Fruit fly (Drosophila melanogaster) whole organism, wandering third instar larva: Measurements from ENCODE around the gene CG7878.

Experiments
- CG9705 ChIP-seq: fragments of 200-800 bp; sonication (Bioruptor generic); optimal IDR thresholded peaks from 2 replicates; lab custom pipeline; 2018; ENCODE audit warnings: missing biosample characterization, mild to moderate bottlenecking, missing genetic modification characterization
- Dfd ChIP-seq: fragments of >200 bp; optimal IDR thresholded peaks from 2 replicates; lab custom pipeline; 2017; ENCODE audit warnings: missing biosample characterization, missing genetic modification characterization
- Dif ChIP-seq: fragments of 200-275, 200-300 bp; sonication (Bioruptor generic); optimal IDR thresholded peaks from 2 replicates; lab custom pipeline; 2018; ENCODE audit warnings: missing biosample characterization, missing genetic modification characterization; ENCODE audit not compliant: partially characterized antibody
- GATAd ChIP-seq: sonication (Bioruptor generic); optimal IDR thresholded peaks from 2 replicates; lab custom pipeline; 2016; ENCODE audit warnings: missing biosample characterization, missing genetic modification characterization
- HLH106 ChIP-seq: fragments of 200-800 bp; optimal IDR thresholded peaks from 3 replicates; lab custom pipeline; 2019; ENCODE audit warnings: missing biosample characterization, mild to moderate bottlenecking, missing genetic modification characterization, moderate library complexity
- Hnf4 ChIP-seq: fragments of 200-800 bp; sonication (Bioruptor generic); optimal IDR thresholded peaks from 2 replicates; lab custom pipeline; 2016; ENCODE audit warnings: missing biosample characterization, mild to moderate bottlenecking, missing genetic modification characterization
- Hr83 ChIP-seq: fragments of 200-300 bp; sonication (Bioruptor generic); optimal IDR thresholded peaks from 2 replicates; lab custom pipeline; 2016; ENCODE audit warnings: missing biosample characterization, mild to moderate bottlenecking, missing genetic modification characterization, moderate library complexity; ENCODE audit not compliant: poor library complexity, severe bottlenecking
- Jra ChIP-seq: sonication (Bioruptor generic); optimal IDR thresholded peaks from 2 replicates; lab custom pipeline; 2016; ENCODE audit warnings: missing biosample characterization, missing genetic modification characterization
- Mio ChIP-seq: sonication (Bioruptor generic); optimal IDR thresholded peaks from 2 replicates; lab custom pipeline; 2016; ENCODE audit warnings: missing biosample characterization, missing genetic modification characterization
- Myc ChIP-seq: fragments of >200 bp; optimal IDR thresholded peaks from 2 replicates; lab custom pipeline; 2017
- N ChIP-seq: fragments of >200 bp; optimal IDR thresholded peaks from 2 replicates; lab custom pipeline; 2018; ENCODE audit warnings: missing biosample characterization, missing external identifiers, missing genetic modification characterization
- OdsH ChIP-seq: fragments of 200-800 bp; sonication (Bioruptor generic); optimal IDR thresholded peaks from 2 replicates; lab custom pipeline; 2016; ENCODE audit warnings: missing biosample characterization, mild to moderate bottlenecking, missing genetic modification characterization
- Rel ChIP-seq, 2 experiments: fragments of 200-800 bp; sonication (Bioruptor generic) in 1 of 2; optimal IDR thresholded peaks; 2 replicates in 1 of 2; 3 replicates in 1 of 2; lab custom pipeline; 2016 to 2019; ENCODE audit warnings: mild to moderate bottlenecking in 2 of 2, missing biosample characterization in 2 of 2, missing genetic modification characterization in 2 of 2, moderate library complexity in 1 of 2
- Sp1 ChIP-seq: fragments of 200-800 bp; sonication (Bioruptor generic); optimal IDR thresholded peaks from 3 replicates; lab custom pipeline; 2019; ENCODE audit warnings: missing biosample characterization, mild to moderate bottlenecking, missing genetic modification characterization, moderate library complexity
- Vsx2 ChIP-seq: fragments of 200-300, 225-300 bp; sonication (Bioruptor generic); optimal IDR thresholded peaks from 2 replicates; lab custom pipeline; 2018; ENCODE audit warnings: missing biosample characterization, missing genetic modification characterization; ENCODE audit not compliant: partially characterized antibody
- br ChIP-seq: fragments of 200-800 bp; sonication (Bioruptor generic); optimal IDR thresholded peaks from 2 replicates; lab custom pipeline; 2016; ENCODE audit warnings: missing biosample characterization, missing genetic modification characterization
- brk ChIP-seq: fragments of 200-800 bp; sonication (Bioruptor generic); optimal IDR thresholded peaks from 2 replicates; lab custom pipeline; 2016; ENCODE audit warnings: missing biosample characterization, mild to moderate bottlenecking, missing genetic modification characterization
- dl ChIP-seq, 2 experiments: fragments of 175-275, 200-275 bp in 1 of 2; fragments of 200-275 bp in 1 of 2; sonication (Bioruptor generic); optimal IDR thresholded peaks; lab custom pipeline; 2018; ENCODE audit warnings: mild to moderate bottlenecking in 2 of 2, missing biosample characterization in 2 of 2, missing genetic modification characterization in 2 of 2, moderate library complexity in 2 of 2; ENCODE audit not compliant: partially characterized antibody in 2 of 2, insufficient read depth in 1 of 2
- dmrt93B ChIP-seq: fragments of 200-800 bp; sonication (Bioruptor generic); optimal IDR thresholded peaks from 2 replicates; lab custom pipeline; 2018; ENCODE audit warnings: missing biosample characterization, mild to moderate bottlenecking, missing genetic modification characterization
- dsf ChIP-seq: sonication (Bioruptor generic); optimal IDR thresholded peaks from 2 replicates; lab custom pipeline; 2016; ENCODE audit warnings: missing biosample characterization, missing genetic modification characterization, borderline replicate concordance
- ey ChIP-seq: fragments of 200-800 bp; sonication (Bioruptor generic); optimal IDR thresholded peaks from 2 replicates; lab custom pipeline; 2016; ENCODE audit warnings: missing biosample characterization, missing genetic modification characterization
- foxo ChIP-seq, 2 experiments: fragments of 200-800 bp; sonication (Bioruptor generic); optimal IDR thresholded peaks; 2 replicates in 1 of 2; 3 replicates in 1 of 2; lab custom pipeline; 2016 to 2017; ENCODE audit warnings: missing biosample characterization in 2 of 2, missing genetic modification characterization in 2 of 2
- fru ChIP-seq: fragments of 200-800 bp; sonication (Bioruptor generic); optimal IDR thresholded peaks from 3 replicates; lab custom pipeline; 2016; ENCODE audit warnings: missing biosample characterization, mild to moderate bottlenecking, missing genetic modification characterization
- h ChIP-seq: fragments of 200-800 bp; sonication (Bioruptor generic); optimal IDR thresholded peaks from 3 replicates; lab custom pipeline; 2016; ENCODE audit warnings: missing biosample characterization, mild to moderate bottlenecking, missing genetic modification characterization
- jim ChIP-seq: fragments of 175-275, 200-325 bp; sonication (Bioruptor generic); optimal IDR thresholded peaks from 2 replicates; lab custom pipeline; 2016; ENCODE audit warnings: missing biosample characterization, mild to moderate bottlenecking, missing genetic modification characterization
- lola ChIP-seq: fragments of >200 bp; optimal IDR thresholded peaks from 2 replicates; lab custom pipeline; 2017; ENCODE audit warnings: missing biosample characterization, missing genetic modification characterization
- psq ChIP-seq: fragments of 200-800 bp; sonication (Bioruptor generic); optimal IDR thresholded peaks from 3 replicates; lab custom pipeline; 2017; ENCODE audit warnings: missing biosample characterization, mild to moderate bottlenecking, missing genetic modification characterization, moderate library complexity
- rgr ChIP-seq: fragments of 200-800 bp; sonication (Bioruptor generic); optimal IDR thresholded peaks from 3 replicates; lab custom pipeline; 2016; ENCODE audit warnings: missing biosample characterization, mild to moderate bottlenecking, missing genetic modification characterization
- sage ChIP-seq: fragments of 200-800 bp; sonication (Bioruptor generic); optimal IDR thresholded peaks from 2 replicates; lab custom pipeline; 2016; ENCODE audit warnings: missing biosample characterization, mild to moderate bottlenecking, missing genetic modification characterization
- sv ChIP-seq: fragments of 200-800 bp; sonication (Bioruptor generic); optimal IDR thresholded peaks from 3 replicates; lab custom pipeline; 2016; ENCODE audit warnings: missing biosample characterization, missing genetic modification characterization
- tai ChIP-seq: sonication (Bioruptor generic); optimal IDR thresholded peaks from 2 replicates; lab custom pipeline; 2016; ENCODE audit warnings: missing biosample characterization, missing genetic modification characterization
- usp ChIP-seq: fragments of >200 bp; optimal IDR thresholded peaks from 2 replicates; lab custom pipeline; 2017; ENCODE audit warnings: missing biosample characterization, missing genetic modification characterization
- woc ChIP-seq: sonication (Bioruptor generic); optimal IDR thresholded peaks from 2 replicates; lab custom pipeline; 2016; ENCODE audit warnings: missing biosample characterization, mild to moderate bottlenecking, missing genetic modification characterization

CG7878 gene

DNA sequence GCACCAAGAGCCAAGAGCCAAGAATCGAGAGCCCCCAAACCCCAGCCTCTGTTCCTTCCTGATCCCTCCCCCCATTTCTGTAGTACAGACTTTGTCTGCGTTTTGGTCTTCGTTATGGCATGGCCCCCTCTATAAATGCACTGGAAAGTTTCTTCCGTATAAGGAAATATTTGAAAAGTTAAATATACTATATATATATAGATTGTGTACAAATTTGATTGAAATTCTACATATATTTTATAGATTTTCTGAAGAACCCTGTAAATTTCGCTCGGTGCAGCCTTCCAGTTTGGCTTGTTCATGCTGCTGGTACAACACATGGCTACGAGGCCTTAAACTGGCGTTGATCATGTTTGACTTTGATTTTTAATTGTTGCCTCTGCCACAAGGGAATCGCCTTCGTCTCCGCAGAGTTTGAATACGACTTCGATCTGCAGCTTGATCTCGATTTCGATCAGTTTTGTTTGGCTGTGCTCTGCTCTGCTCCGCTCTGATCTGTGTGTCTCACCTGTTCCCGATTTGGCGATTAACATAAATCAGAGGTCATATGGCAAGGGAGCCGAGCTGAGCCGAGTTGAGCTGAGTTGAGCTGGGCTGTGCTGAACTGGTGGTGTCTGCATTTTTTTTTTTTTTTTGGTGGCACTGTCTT lies 31.6 kb downstream of the CG7878 start:
- no peak for TF ChIP-seq CG9705 (GFP tag; lab: Kevin White, UChicago)
- TF ChIP-seq Sp1 = peak; percentile 73
- TF ChIP-seq ey = peak; percentile 46
- TF ChIP-seq sage (GFP tag; lab: Kevin White, UChicago) = peak; percentile 66
- TF ChIP-seq tai (GFP tag; lab: Kevin White, UChicago) = peak; percentile 16
- peak; percentile 49 for TF ChIP-seq woc (GFP tag; lab: Kevin White, UChicago)
- peak; percentile 55 for TF ChIP-seq dmrt93B (GFP tag; lab: Kevin White, UChicago)
- TF ChIP-seq Rel (GFP tag; optimal IDR thresholded peaks at IDR 0.05; lab: Kevin White, UChicago) = peak; percentile 32
- no peak for TF ChIP-seq Rel (tag; optimal IDR thresholded peaks at IDR 0.05; lab: Kevin White, UChicago)
- TF ChIP-seq Mio = no peak
- TF ChIP-seq psq (GFP tag; lab: Kevin White, UChicago) = peak; percentile 79
- no peak for TF ChIP-seq Hr83 (GFP tag; lab: Kevin White, UChicago)
- TF ChIP-seq Hnf4 = peak; percentile 65
- peak; percentile 69 for TF ChIP-seq fru
- TF ChIP-seq HLH106 (tag; lab: Kevin White, UChicago) = peak; percentile 78
- TF ChIP-seq h (GFP tag; lab: Kevin White, UChicago) = peak; percentile 73
- no peak for TF ChIP-seq dsf (GFP tag; lab: Kevin White, UChicago)
- peak; percentile 80 for TF ChIP-seq OdsH (GFP tag; lab: Kevin White, UChicago)
- TF ChIP-seq GATAd (GFP tag; lab: Kevin White, UChicago) = no peak
- no peak for TF ChIP-seq sv (GFP tag; lab: Kevin White, UChicago)
- TF ChIP-seq foxo (GFP tag; optimal IDR thresholded peaks at IDR 0.05; lab: Kevin White, UChicago) = peak in 1 of 2 experiments; percentile 81
- peak; percentile 9 for TF ChIP-seq br
- peak; percentile 78 for TF ChIP-seq rgr
- TF ChIP-seq brk (GFP tag; lab: Kevin White, UChicago) = peak; percentile 87
- no peak for TF ChIP-seq usp (GFP tag; lab: Kevin White, UChicago)
- TF ChIP-seq Myc (lab: Kevin White, UChicago) = no peak
- no peak for TF ChIP-seq lola (GFP tag; lab: Kevin White, UChicago)
- TF ChIP-seq Jra (GFP tag; lab: Kevin White, UChicago) = peak; percentile 19

DNA sequence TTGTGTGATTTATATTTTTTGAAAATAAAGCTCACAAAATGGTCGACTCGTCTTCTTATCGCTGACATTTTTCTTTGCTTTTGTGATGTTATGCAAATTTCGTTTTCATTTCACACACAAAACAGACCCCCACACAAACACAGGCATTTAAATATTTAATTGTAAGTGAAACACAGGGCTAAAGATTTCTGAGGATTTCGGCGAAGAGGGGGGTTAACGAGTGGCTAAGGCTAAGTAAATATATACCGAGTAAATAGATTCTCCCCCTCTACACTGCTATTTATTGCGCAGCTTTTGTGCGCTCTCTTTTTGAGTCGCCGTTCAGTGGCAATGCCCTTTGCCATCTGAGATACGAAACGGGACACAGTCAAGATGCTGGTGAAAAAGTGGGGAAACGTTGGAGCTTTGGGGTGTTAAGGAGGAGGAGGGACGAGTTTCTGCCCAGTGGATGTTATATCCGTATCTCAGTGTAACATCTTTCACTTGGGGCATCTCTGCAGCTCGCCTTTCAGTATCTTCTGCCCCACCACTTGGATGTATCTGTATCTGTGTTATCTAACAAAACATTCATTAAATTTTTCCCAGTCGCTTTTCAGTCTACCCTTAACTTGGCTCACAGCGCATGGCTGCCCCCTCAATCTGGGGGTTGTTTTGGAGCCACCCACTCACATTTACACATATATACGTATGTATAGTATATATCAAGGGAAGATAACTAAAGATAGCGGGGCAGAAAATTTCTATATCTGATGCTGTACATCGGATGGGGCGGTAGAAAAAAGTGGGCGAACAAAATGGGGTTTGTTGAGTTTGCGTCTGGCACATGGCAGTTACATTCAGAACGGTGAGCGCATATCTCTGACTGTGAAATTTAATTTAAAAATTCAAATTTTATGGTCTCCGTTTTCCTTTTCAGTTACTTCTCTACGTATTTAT lies 33.5 kb downstream of the CG7878 start:
- TF ChIP-seq Dfd (GFP tag; lab: Kevin White, UChicago) (peak; percentile 15), dmrt93B (GFP tag; lab: Kevin White, UChicago) (no peak)

DNA sequence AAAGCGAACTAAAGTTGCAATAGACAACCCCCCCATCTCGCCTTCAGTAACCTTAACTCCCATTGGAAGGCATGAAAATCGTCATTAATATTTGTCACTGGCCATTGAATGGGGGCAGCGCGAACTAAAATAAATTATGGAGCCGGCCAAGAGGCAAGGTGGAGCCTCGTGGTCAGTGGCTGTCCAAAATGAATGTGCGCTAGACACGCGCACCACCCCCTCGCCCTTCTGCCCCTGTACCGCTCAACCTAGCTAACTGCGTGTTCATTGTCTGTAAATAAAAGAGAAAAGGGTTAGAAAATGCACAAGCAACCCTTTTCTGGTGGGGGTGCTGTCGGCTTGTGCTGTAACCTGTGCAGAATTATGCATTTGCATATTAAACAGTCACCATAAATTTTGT lies 34.7 kb downstream of the CG7878 start:
- TF ChIP-seq fru = no peak
- TF ChIP-seq Hr83 (GFP tag; lab: Kevin White, UChicago) = no peak
- no peak for TF ChIP-seq Dif (GFP tag; lab: Kevin White, UChicago)
- no peak for TF ChIP-seq dl (GFP tag; optimal IDR thresholded peaks at IDR 0.05; lab: Kevin White, UChicago; ENCODE audit: insufficient read depth in 1 of 2, partially characterized antibody in 2 of 2)
- no peak for TF ChIP-seq woc (GFP tag; lab: Kevin White, UChicago)

DNA sequence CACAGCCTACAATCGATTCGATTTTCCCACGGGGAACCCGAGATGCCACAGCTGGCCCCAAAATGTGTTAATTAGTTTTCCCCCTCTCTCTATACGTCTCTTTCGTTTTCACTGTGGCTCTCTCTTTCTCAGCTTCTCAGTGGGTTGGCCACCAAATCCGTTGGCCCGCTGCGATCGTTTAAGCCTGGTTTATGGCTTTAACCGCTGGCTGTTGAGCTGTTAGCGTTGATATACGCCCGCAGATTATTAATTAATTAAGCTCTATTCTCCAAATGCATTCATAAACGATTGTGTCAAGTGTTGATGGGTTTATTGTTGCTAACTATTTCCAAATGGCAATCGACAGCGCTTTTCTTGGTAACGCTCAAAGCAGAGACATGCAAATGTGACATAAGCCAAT lies 35.8 kb downstream of the CG7878 start:
- TF ChIP-seq Vsx2 (GFP tag; lab: Kevin White, UChicago) = no peak
- no peak for TF ChIP-seq GATAd (GFP tag; lab: Kevin White, UChicago)
- no peak for TF ChIP-seq Sp1
- TF ChIP-seq N = no peak
- no peak for TF ChIP-seq dsf (GFP tag; lab: Kevin White, UChicago)
- no peak for TF ChIP-seq jim (GFP tag; lab: Kevin White, UChicago)
- no peak for TF ChIP-seq dl (GFP tag; optimal IDR thresholded peaks at IDR 0.05; lab: Kevin White, UChicago; ENCODE audit: insufficient read depth in 1 of 2, partially characterized antibody in 2 of 2)
- no peak for TF ChIP-seq OdsH (GFP tag; lab: Kevin White, UChicago)
- TF ChIP-seq Mio = no peak
